Fruit fly (Drosophila melanogaster): ENCODE results near the gene noc.

noc gene

dm6 chr2L:14512811-14513389 is 22.2 kb downstream of the noc start (continued):
- TF ChIP-seq zfh2 (GFP tag; optimal IDR thresholded peaks at IDR 0.05) (no peak), Sry-β (GFP tag; optimal IDR thresholded peaks at IDR 0.05) (peak; percentile 64), trem (tag; optimal IDR thresholded peaks at IDR 0.05) (peak; percentile 89), Ssrp (tag; optimal IDR thresholded peaks at IDR 0.05) (peak; percentile 78), yki (optimal IDR thresholded peaks at IDR 0.05) (no peak), vfl (GFP tag; optimal IDR thresholded peaks at IDR 0.05) (peak; percentile 54), CG30403 (GFP tag; optimal IDR thresholded peaks at IDR 0.05) (peak; percentile 67), Dll (GFP tag; IDR thresholded peaks at IDR 0.05; ENCODE audit: partially characterized antibody) (no peak), Ada2b (GFP tag; IDR thresholded peaks at IDR 0.05) (peak; percentile 35), Spps (tag; optimal IDR thresholded peaks at IDR 0.05) (peak; percentile 65), gce (GFP tag; IDR thresholded peaks at IDR 0.05) (no peak), CG2712 (tag; optimal IDR thresholded peaks at IDR 0.05) (peak; percentile 93), wek (GFP tag; optimal IDR thresholded peaks at IDR 0.05) (peak; percentile 11), gcm2 (GFP tag; optimal IDR thresholded peaks at IDR 0.05) (peak; percentile 24), Hr3 (GFP tag; optimal IDR thresholded peaks at IDR 0.05) (peak; percentile 65), pan (optimal IDR thresholded peaks at IDR 0.05) (no peak), pan (GFP tag; optimal IDR thresholded peaks at IDR 0.05 in 1 of 2, IDR thresholded peaks at IDR 0.05 in 1 of 2) (peak in 1 of 2 experiments; percentile 51), jumu (GFP tag; optimal IDR thresholded peaks at IDR 0.05) (peak; percentile 84), Drgx (GFP tag; IDR thresholded peaks at IDR 0.05) (0 out of 2 replicates have a peak, but pooled peaks have one; percentile 14), ind (GFP tag; optimal IDR thresholded peaks at IDR 0.05) (peak; percentile 63), CG16815 (GFP tag; optimal IDR thresholded peaks at IDR 0.05) (peak; percentile 84), CG34422 (GFP tag; IDR thresholded peaks at IDR 0.05) (peak; percentile 58; the same call in 1 of the 3 replicates), lmd (GFP tag; IDR thresholded peaks at IDR 0.05) (peak; percentile 66), ac (GFP tag; optimal IDR thresholded peaks at IDR 0.05) (peak; percentile 92), ssp (GFP tag; IDR thresholded peaks at IDR 0.05) (peak; percentile 48; the same call in 1 of the 2 replicates), Mes4 (GFP tag; optimal IDR thresholded peaks at IDR 0.05) (peak; percentile 77), en (GFP tag; optimal IDR thresholded peaks at IDR 0.05) (peak; percentile 64), Poxn (GFP tag; IDR thresholded peaks at IDR 0.05) (no peak), Ets97D (GFP tag; optimal IDR thresholded peaks at IDR 0.05) (peak; percentile 33), NK7.1 (GFP tag; optimal IDR thresholded peaks at IDR 0.05) (peak; percentile 66), hth (optimal IDR thresholded peaks at IDR 0.05) (peak; percentile 84), CG11398 (GFP tag; optimal IDR thresholded peaks at IDR 0.05) (peak; percentile 80), ranshi (GFP tag; IDR thresholded peaks at IDR 0.05) (peak; percentile 60; the same call in 1 of the 2 replicates), CG11695 (GFP tag; IDR thresholded peaks at IDR 0.05) (peak; percentile 52; the same call in 1 of the 3 replicates), crol (GFP tag; IDR thresholded peaks at IDR 0.05) (peak; percentile 57; the same call in 1 of the 2 replicates), MBD-R2 (GFP tag; IDR thresholded peaks at IDR 0.05) (no peak), caup (GFP tag; optimal IDR thresholded peaks at IDR 0.05; ENCODE audit: severe bottlenecking) (peak; percentile 34), B-H1 (GFP tag; IDR thresholded peaks at IDR 0.05) (no peak), Optix (GFP tag; IDR thresholded peaks at IDR 0.05) (peak; percentile 69; the same call in 2 of the 3 replicates), CG9437 (GFP tag; optimal IDR thresholded peaks at IDR 0.05) (peak; percentile 52), CG12744 (GFP tag; optimal IDR thresholded peaks at IDR 0.05) (peak; percentile 66), Nf-YC (tag; optimal IDR thresholded peaks at IDR 0.05) (no peak), CG11560 (tag; IDR thresholded peaks at IDR 0.05) (0 out of 3 replicates have a peak, but pooled peaks have one; percentile 13), CG42726 (GFP tag; IDR thresholded peaks at IDR 0.05; ENCODE audit: partially characterized antibody) (no peak), HLH54F (GFP tag; optimal IDR thresholded peaks at IDR 0.05) (peak; percentile 58), lab (GFP tag; optimal IDR thresholded peaks at IDR 0.05) (peak; percentile 62), CG7271 (tag; optimal IDR thresholded peaks at IDR 0.05) (peak; percentile 52), usp (GFP tag; optimal IDR thresholded peaks at IDR 0.05) (no peak), pros (GFP tag; optimal IDR thresholded peaks at IDR 0.05) (no peak), E2f2 (GFP tag; IDR thresholded peaks at IDR 0.05) (peak; percentile 39; the same call in 1 of the 2 replicates), dm (GFP tag; optimal IDR thresholded peaks at IDR 0.05) (peak; percentile 66), CG5245 (GFP tag; optimal IDR thresholded peaks at IDR 0.05) (peak; percentile 65)

Measured in whole organism, embryonic.